Fruit fly (Drosophila melanogaster): ENCODE measurements around the gene wam.
A peak's percentile ranks its signal among the peaks of the same experiment; 100 is the strongest.

DNA sequence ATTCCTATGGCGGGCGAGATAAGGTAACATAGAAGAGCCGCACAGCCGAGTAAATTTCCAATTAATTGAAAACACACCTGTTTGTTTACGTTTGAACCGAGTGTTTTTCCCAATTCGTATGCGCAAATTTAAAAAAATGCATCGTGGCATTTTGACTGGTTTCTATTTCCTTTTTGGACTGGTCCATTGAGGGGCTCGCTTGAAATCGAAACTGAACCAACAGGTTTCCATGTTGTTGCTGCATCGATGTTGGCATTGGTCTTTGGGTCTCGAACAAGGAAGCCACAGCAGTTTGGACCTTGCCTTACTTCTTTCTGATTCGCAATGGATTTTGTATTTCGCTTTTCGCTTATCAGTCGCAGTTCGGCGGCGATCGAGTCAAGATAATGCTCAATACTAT lies 29.3 kb downstream of the wam start:
- TF ChIP-seq Sox14 (GFP tag; optimal IDR thresholded peaks at IDR 0.05) (no peak), CG16779 (tag; optimal IDR thresholded peaks at IDR 0.05) (no peak), CG6792 (GFP tag; optimal IDR thresholded peaks at IDR 0.05) (no peak), lz (GFP tag; optimal IDR thresholded peaks at IDR 0.05) (no peak), pdm3 (GFP tag; optimal IDR thresholded peaks at IDR 0.05) (no peak), Blimp-1 (GFP tag; optimal IDR thresholded peaks at IDR 0.05) (peak; percentile 94), CG4318 (GFP tag; optimal IDR thresholded peaks at IDR 0.05) (no peak), CG8119 (GFP tag; IDR thresholded peaks at IDR 0.05) (no peak), achi (GFP tag; optimal IDR thresholded peaks at IDR 0.05) (no peak), esn (GFP tag; optimal IDR thresholded peaks at IDR 0.05) (no peak), Met (GFP tag; optimal IDR thresholded peaks at IDR 0.05) (no peak), Ets21C (GFP tag; optimal IDR thresholded peaks at IDR 0.05) (no peak), Eip93F (GFP tag; optimal IDR thresholded peaks at IDR 0.05) (no peak)

Data from whole organism, prepupa.